Fruit fly (Drosophila melanogaster) whole organism, embryonic: Measurements from ENCODE around the gene CG42693.

Experiments used
- Asciz ChIP-seq: fragments of 200-800 bp; sonication (Bioruptor generic); optimal IDR thresholded peaks from 2 replicates; lab custom pipeline; 2017; ENCODE audit warnings: missing biosample characterization, mild to moderate bottlenecking, missing genetic modification characterization, missing genetic modification reagents
- B-H1 ChIP-seq: fragments of 200-800 bp; sonication (Bioruptor generic); IDR thresholded peaks from 3 replicates; pipeline ENCODE4 v1.3.6; 2022; ENCODE audit warnings: missing biosample characterization, missing genetic modification characterization
- CG1024 ChIP-seq: fragments of 200-800 bp; sonication (Bioruptor generic); IDR thresholded peaks from 2 replicates; pipeline ENCODE4 v1.3.6; 2022; ENCODE audit warnings: missing biosample characterization, missing genetic modification characterization
- CG10979 ChIP-seq: fragments of 200-800 bp; sonication (Bioruptor generic); optimal IDR thresholded peaks from 2 replicates; lab custom pipeline; 2018; ENCODE audit warnings: missing biosample characterization, mild to moderate bottlenecking, missing genetic modification characterization, moderate library complexity
- CG11696 ChIP-seq: fragments of 200-800 bp; sonication (Bioruptor generic); IDR thresholded peaks from 2 replicates; pipeline ENCODE4 v1.3.6; 2022; ENCODE audit warnings: missing biosample characterization, missing genetic modification characterization
- CG13296 ChIP-seq: fragments of 200-800 bp; sonication (Bioruptor generic); optimal IDR thresholded peaks from 3 replicates; lab custom pipeline; 2018; ENCODE audit warnings: missing biosample characterization, mild to moderate bottlenecking, missing genetic modification characterization
- CG15269 ChIP-seq: fragments of 200-800 bp; sonication (Bioruptor generic); optimal IDR thresholded peaks from 2 replicates; lab custom pipeline; 2018; ENCODE audit warnings: missing biosample characterization, mild to moderate bottlenecking, missing genetic modification characterization, moderate library complexity
- CG16779 ChIP-seq: fragments of 200-800 bp; sonication (Bioruptor generic); IDR thresholded peaks from 2 replicates; pipeline ENCODE4 v1.3.6; 2022; ENCODE audit warnings: missing biosample characterization, missing genetic modification characterization
- CG18599 ChIP-seq: fragments of 200-800 bp; sonication (Bioruptor generic); optimal IDR thresholded peaks from 3 replicates; lab custom pipeline; 2017; ENCODE audit warnings: missing biosample characterization, missing genetic modification characterization, mild to moderate bottlenecking, moderate library complexity, missing genetic modification reagents
- CG2678 ChIP-seq: fragments of 200-800 bp; sonication (Bioruptor generic); optimal IDR thresholded peaks from 3 replicates; lab custom pipeline; 2019; ENCODE audit warnings: missing biosample characterization, mild to moderate bottlenecking, missing genetic modification characterization, moderate library complexity
- CG2712 ChIP-seq: fragments of 200-800 bp; optimal IDR thresholded peaks from 3 replicates; lab custom pipeline; 2019; ENCODE audit warnings: missing biosample characterization, mild to moderate bottlenecking, missing genetic modification characterization, moderate library complexity
- CG3065 ChIP-seq: fragments of 200-800 bp; sonication (Bioruptor generic); optimal IDR thresholded peaks from 2 replicates; lab custom pipeline; 2016; ENCODE audit warnings: missing biosample characterization, missing genetic modification characterization
- CG34224 ChIP-seq: fragments of 200-800 bp; sonication (Bioruptor generic); IDR thresholded peaks from 3 replicates; pipeline ENCODE4 v1.3.6; 2022; ENCODE audit warnings: missing biosample characterization, missing genetic modification characterization; ENCODE audit not compliant: partially characterized antibody
- CG4328 ChIP-seq: fragments of 200-800 bp; sonication (Bioruptor generic); optimal IDR thresholded peaks from 3 replicates; lab custom pipeline; 2017; ENCODE audit warnings: missing biosample characterization, missing genetic modification reagents, missing genetic modification characterization
- CG4424 ChIP-seq: fragments of 200-800 bp; sonication (Bioruptor generic); optimal IDR thresholded peaks from 3 replicates; lab custom pipeline; 2016; ENCODE audit warnings: missing biosample characterization, missing genetic modification characterization
- CG6272 ChIP-seq: fragments of 200-800 bp; sonication (Bioruptor generic); IDR thresholded peaks from 2 replicates; pipeline ENCODE4 v1.3.6; 2022; ENCODE audit warnings: missing biosample characterization, missing genetic modification characterization
- CG7987 ChIP-seq: fragments of 200-800 bp; sonication (Bioruptor generic); optimal IDR thresholded peaks from 2 replicates; lab custom pipeline; 2018; ENCODE audit warnings: missing biosample characterization, mild to moderate bottlenecking, missing genetic modification characterization, moderate library complexity
- CG8089 ChIP-seq: fragments of 200-800 bp; sonication (Bioruptor generic); optimal IDR thresholded peaks from 3 replicates; lab custom pipeline; 2016; ENCODE audit warnings: missing biosample characterization, missing genetic modification characterization
- Ets65A ChIP-seq: fragments of 200-800 bp; sonication (Bioruptor generic); peaks from one replicate; lab custom pipeline; 2016; ENCODE audit warnings: missing biosample characterization, missing genetic modification characterization
- H15 ChIP-seq: fragments of 200-800 bp; sonication (Bioruptor generic); IDR thresholded peaks from 3 replicates; pipeline ENCODE4 v1.3.6; 2022; ENCODE audit warnings: missing biosample characterization, missing genetic modification characterization
- HHEX ChIP-seq: fragments of 200-800 bp; sonication (Bioruptor generic); optimal IDR thresholded peaks from 3 replicates; lab custom pipeline; 2017; ENCODE audit warnings: missing biosample characterization, mild to moderate bottlenecking, missing genetic modification characterization, missing genetic modification reagents
- HLH3B ChIP-seq: fragments of 200-800 bp; sonication (Bioruptor generic); IDR thresholded peaks from 2 replicates; pipeline ENCODE4 v1.3.6; 2022; ENCODE audit warnings: missing biosample characterization, missing genetic modification characterization
- Hr51 ChIP-seq, 2 experiments: fragments of 200-800 bp; sonication (Bioruptor generic); optimal IDR thresholded peaks; 2 replicates in 1 of 2; 3 replicates in 1 of 2; lab custom pipeline; 2016 to 2018; ENCODE audit warnings: missing biosample characterization in 2 of 2, missing genetic modification characterization in 2 of 2, mild to moderate bottlenecking in 1 of 2, moderate library complexity in 1 of 2
- Mes4 ChIP-seq: fragments of 200-800 bp; sonication (Bioruptor generic); optimal IDR thresholded peaks from 2 replicates; lab custom pipeline; 2016; ENCODE audit warnings: missing biosample characterization, missing genetic modification characterization
- Oli ChIP-seq: fragments of 200-800 bp; sonication (Bioruptor generic); optimal IDR thresholded peaks from 2 replicates; lab custom pipeline; 2018; ENCODE audit warnings: missing biosample characterization, mild to moderate bottlenecking, missing genetic modification characterization, moderate library complexity
- Optix ChIP-seq: fragments of 200-800 bp; sonication (Bioruptor generic); IDR thresholded peaks from 3 replicates; pipeline ENCODE4 v1.3.6; 2022; ENCODE audit warnings: missing biosample characterization, missing genetic modification characterization
- Ptx1 ChIP-seq: fragments of 200-800 bp; sonication (Bioruptor generic); IDR thresholded peaks from 2 replicates; pipeline ENCODE4 v1.3.6; 2022; ENCODE audit warnings: missing biosample characterization, missing genetic modification characterization
- Taf1 ChIP-seq: fragments of 200-800 bp; sonication (Bioruptor generic); IDR thresholded peaks from 2 replicates; pipeline ENCODE4 v1.3.6; 2022; ENCODE audit warnings: missing biosample characterization, missing genetic modification characterization
- Trl ChIP-seq, 3 experiments: fragments of >200 bp in 2 of 3; fragments of 200-800 bp in 1 of 3; sonication (Bioruptor generic) in 1 of 3; optimal IDR thresholded peaks; 2 replicates in 1 of 3; 3 replicates in 2 of 3; lab custom pipeline; 2016 to 2017; ENCODE audit warnings: missing biosample characterization in 1 of 3, missing genetic modification characterization in 1 of 3
- ase ChIP-seq: fragments of 200-800 bp; sonication (Bioruptor generic); IDR thresholded peaks from 3 replicates; pipeline ENCODE4 v1.3.6; 2022; ENCODE audit warnings: missing biosample characterization, missing genetic modification characterization
- bsh ChIP-seq, 2 experiments: fragments of 200-800 bp; sonication (Bioruptor generic); optimal IDR thresholded peaks; 2 replicates each; lab custom pipeline; 2017 to 2018; ENCODE audit warnings: mild to moderate bottlenecking in 2 of 2, missing biosample characterization in 2 of 2, missing genetic modification characterization in 2 of 2, moderate library complexity in 1 of 2
- caup ChIP-seq: fragments of 200-800 bp; sonication (Bioruptor generic); optimal IDR thresholded peaks from 3 replicates; lab custom pipeline; 2017; ENCODE audit warnings: missing biosample characterization, mild to moderate bottlenecking, missing genetic modification characterization, moderate library complexity; ENCODE audit not compliant: severe bottlenecking
- crol ChIP-seq: fragments of 200-800 bp; sonication (Bioruptor generic); IDR thresholded peaks from 2 replicates; pipeline ENCODE4 v1.3.6; 2022; ENCODE audit warnings: missing biosample characterization, missing genetic modification characterization
- dmrt99B ChIP-seq: fragments of 200-800 bp; sonication (Bioruptor generic); optimal IDR thresholded peaks from 2 replicates; lab custom pipeline; 2018; ENCODE audit warnings: missing biosample characterization, mild to moderate bottlenecking, missing genetic modification characterization, moderate library complexity
- dysf ChIP-seq: fragments of 200-800 bp; sonication (Bioruptor generic); IDR thresholded peaks from 3 replicates; pipeline ENCODE4 v1.3.6; 2022; ENCODE audit warnings: missing biosample characterization, missing genetic modification characterization
- gem ChIP-seq: fragments of 200-800 bp; sonication (Bioruptor generic); optimal IDR thresholded peaks from 2 replicates; lab custom pipeline; 2019; ENCODE audit warnings: missing biosample characterization, mild to moderate bottlenecking, missing genetic modification characterization, moderate library complexity
- ind ChIP-seq: fragments of 200-800 bp; sonication (Bioruptor generic); optimal IDR thresholded peaks from 3 replicates; lab custom pipeline; 2016; ENCODE audit warnings: missing biosample characterization, missing genetic modification characterization
- jumu ChIP-seq: fragments of 200-800 bp; sonication (Bioruptor generic); optimal IDR thresholded peaks from 3 replicates; lab custom pipeline; 2016; ENCODE audit warnings: missing biosample characterization, missing genetic modification characterization
- lab ChIP-seq: fragments of 200-800 bp; sonication (Bioruptor generic); optimal IDR thresholded peaks from 3 replicates; lab custom pipeline; 2017; ENCODE audit warnings: missing biosample characterization, missing genetic modification characterization, mild to moderate bottlenecking, moderate library complexity, missing genetic modification reagents
- oc ChIP-seq: fragments of 200-800 bp; sonication (Bioruptor generic); optimal IDR thresholded peaks from 2 replicates; lab custom pipeline; 2018; ENCODE audit warnings: missing biosample characterization, mild to moderate bottlenecking, missing genetic modification characterization, moderate library complexity
- otp ChIP-seq: fragments of 200-800 bp; sonication (Bioruptor generic); IDR thresholded peaks from 3 replicates; pipeline ENCODE4, ENCODE4 v1.3.6; 2022; ENCODE audit warnings: missing biosample characterization, missing genetic modification characterization
- ranshi ChIP-seq: fragments of 200-800 bp; sonication (Bioruptor generic); IDR thresholded peaks from 2 replicates; pipeline ENCODE4 v1.3.6; 2022; ENCODE audit warnings: missing biosample characterization, missing genetic modification characterization
- sens ChIP-seq: fragments of 200-800 bp; sonication (Bioruptor generic); peaks from one replicate; lab custom pipeline; 2016; ENCODE audit warnings: missing biosample characterization, missing genetic modification characterization
- sr ChIP-seq: fragments of 200-800 bp; sonication (Bioruptor generic); IDR thresholded peaks from 3 replicates; pipeline ENCODE4 v1.3.6; 2022; ENCODE audit warnings: missing biosample characterization, missing genetic modification characterization
- ssp ChIP-seq: fragments of 200-800 bp; sonication (Bioruptor generic); IDR thresholded peaks from 2 replicates; pipeline ENCODE4 v1.3.6; 2022; ENCODE audit warnings: missing biosample characterization, missing genetic modification characterization
- tgo ChIP-seq: fragments of 200-800 bp; sonication (Bioruptor generic); IDR thresholded peaks from 3 replicates; pipeline ENCODE4 v1.3.6; 2022; ENCODE audit warnings: missing biosample characterization, missing genetic modification characterization
- ttk ChIP-seq: fragments of 200-800 bp; sonication (Bioruptor generic); IDR thresholded peaks from 2 replicates; pipeline ENCODE4 v2.1.2; 2022; ENCODE audit warnings: missing biosample characterization, missing genetic modification characterization

The CG42693 gene

dm6 chr3R:31709769-31710168 is 1.6 kb upstream of the CG42693 start (continued):
- TF ChIP-seq CG2712 (tag; lab: Kevin White, UChicago), result no peak
- TF ChIP-seq Hr51 (GFP tag; optimal IDR thresholded peaks at IDR 0.05; lab: Kevin White, UChicago), result peak in 1 of 2 experiments; percentile 23
- TF ChIP-seq CG8089, result no peak
- TF ChIP-seq gem (tag; lab: Kevin White, UChicago), result peak; percentile 10
- no peak for TF ChIP-seq jumu

- TF ChIP-seq CG3065 (no peak), bsh (GFP tag; optimal IDR thresholded peaks at IDR 0.05; lab: Kevin White, UChicago) (peak; percentile 13 to 40), Mes4 (GFP tag; lab: Kevin White, UChicago) (peak; percentile 12), CG1024 (peak; percentile 15; the same call in 1 of the 2 replicates), dysf (GFP tag; lab: Robert Waterston, UW) (peak; percentile 66), ranshi (GFP tag; lab: Robert Waterston, UW) (peak; percentile 39; the same call in 1 of the 2 replicates), CG6272 (GFP tag; lab: Robert Waterston, UW) (0 out of 2 replicates have a peak, but pooled peaks have one; percentile 14), Oli (peak; percentile 33), Hr51 (GFP tag; optimal IDR thresholded peaks at IDR 0.05; lab: Kevin White, UChicago) (peak in 1 of 2 experiments; percentile 25), gem (tag; lab: Kevin White, UChicago) (peak; percentile 39), lab (GFP tag; lab: Kevin White, UChicago) (peak; percentile 64), otp (GFP tag; lab: Robert Waterston, UW) (0 out of 3 replicates have a peak, but pooled peaks have one; percentile 25), dmrt99B (tag; lab: Kevin White, UChicago) (peak; percentile 54), crol (GFP tag; lab: Robert Waterston, UW) (peak; percentile 72), sens (GFP tag; lab: Kevin White, UChicago) (peak; percentile 84), CG7987 (GFP tag; lab: Kevin White, UChicago) (no peak), CG2678 (peak; percentile 37), sr (GFP tag; lab: Robert Waterston, UW) (peak; percentile 69; the same call in 2 of the 3 replicates), Ets65A (peak; percentile 42), Trl (optimal IDR thresholded peaks at IDR 0.05; lab: Kevin White, UChicago) (no peak), Trl (GFP tag; optimal IDR thresholded peaks at IDR 0.05; lab: Kevin White, UChicago) (no peak), ase (GFP tag; lab: Robert Waterston, UW) (peak; percentile 34; the same call in 1 of the 3 replicates), CG13296 (GFP tag; lab: Kevin White, UChicago) (peak; percentile 28), CG11696 (GFP tag; lab: Robert Waterston, UW) (peak; percentile 29; the same call in 1 of the 2 replicates), CG15269 (tag; lab: Kevin White, UChicago) (peak; percentile 16), ssp (GFP tag; lab: Robert Waterston, UW) (0 out of 2 replicates have a peak, but pooled peaks have one; percentile 6), Ptx1 (peak; percentile 68), CG18599 (GFP tag; lab: Kevin White, UChicago) (peak; percentile 33), CG4328 (GFP tag; lab: Kevin White, UChicago) (no peak), CG16779 (no peak), CG34224 (no peak), oc (tag; lab: Kevin White, UChicago) (peak; percentile 35), HHEX (GFP tag; lab: Kevin White, UChicago) (peak; percentile 36), ind (peak; percentile 19), CG2712 (tag; lab: Kevin White, UChicago) (peak; percentile 39), B-H1 (GFP tag; lab: Robert Waterston, UW) (peak; percentile 15; the same call in 1 of the 3 replicates), tgo (GFP tag; lab: Robert Waterston, UW) (peak; percentile 48; the same call in 1 of the 3 replicates), caup (GFP tag; lab: Kevin White, UChicago) (peak; percentile 13), H15 (GFP tag; lab: Robert Waterston, UW) (peak; percentile 55; the same call in 1 of the 3 replicates), Taf1 (GFP tag; lab: Robert Waterston, UW) (0 out of 2 replicates have a peak, but pooled peaks have one; percentile 29), Optix (GFP tag; lab: Robert Waterston, UW) (0 out of 3 replicates have a peak, but pooled peaks have one; percentile 20), Asciz (GFP tag; lab: Kevin White, UChicago) (peak; percentile 27), ttk (peak; percentile 62; the same call in 1 of the 2 replicates), CG10979 (tag; lab: Kevin White, UChicago) (peak; percentile 5), HLH3B (0 out of 2 replicates have a peak, but pooled peaks have one; percentile 32), CG4424 (peak; percentile 43)
These were observed 1.0 kb upstream of the CG42693 start for dm6 chr3R:31709142-31709541.
